Fruit fly (Drosophila melanogaster) whole organism, embryonic: ENCODE data around the gene BomBc3.

Experiments used
- B-H1 ChIP-seq: fragments of 200-800 bp; sonication (Bioruptor generic); IDR thresholded peaks from 3 replicates; pipeline ENCODE4 v1.3.6; 2022; ENCODE audit warnings: missing biosample characterization, missing genetic modification characterization
- CG10147 ChIP-seq: fragments of 200-800 bp; sonication (Bioruptor generic); optimal IDR thresholded peaks from 2 replicates; lab custom pipeline; 2019; ENCODE audit warnings: missing biosample characterization, mild to moderate bottlenecking, missing genetic modification characterization, moderate library complexity
- CG1024 ChIP-seq: fragments of 200-800 bp; sonication (Bioruptor generic); IDR thresholded peaks from 2 replicates; pipeline ENCODE4 v1.3.6; 2022; ENCODE audit warnings: missing biosample characterization, missing genetic modification characterization
- CG10321 ChIP-seq: fragments of 200-800 bp; sonication (Bioruptor generic); IDR thresholded peaks from 2 replicates; pipeline ENCODE4 v1.3.6; 2022; ENCODE audit warnings: missing biosample characterization, missing genetic modification characterization
- CG10654 ChIP-seq: fragments of 200-800 bp; sonication (Bioruptor generic); optimal IDR thresholded peaks from 2 replicates; lab custom pipeline; 2016; ENCODE audit warnings: missing biosample characterization, missing genetic modification characterization
- CG12155 ChIP-seq: fragments of 200-800 bp; sonication (Bioruptor generic); optimal IDR thresholded peaks from 3 replicates; lab custom pipeline; 2016; ENCODE audit warnings: missing biosample characterization, missing genetic modification characterization
- CG12942 ChIP-seq: fragments of 200-800 bp; sonication (Bioruptor generic); optimal IDR thresholded peaks from 3 replicates; lab custom pipeline; 2016; ENCODE audit warnings: missing biosample characterization, missing genetic modification characterization
- CG17186 ChIP-seq: fragments of 200-800 bp; sonication (Bioruptor generic); optimal IDR thresholded peaks from 3 replicates; lab custom pipeline; 2017; ENCODE audit warnings: missing biosample characterization, missing genetic modification reagents, missing genetic modification characterization
- CG17359 ChIP-seq: fragments of 200-800 bp; sonication (Bioruptor generic); optimal IDR thresholded peaks from 3 replicates; lab custom pipeline; 2018; ENCODE audit warnings: missing biosample characterization, mild to moderate bottlenecking, missing genetic modification characterization, moderate library complexity
- CG17385 ChIP-seq: fragments of 200-800 bp; sonication (Bioruptor generic); optimal IDR thresholded peaks from 3 replicates; lab custom pipeline; 2018; ENCODE audit warnings: missing biosample characterization, mild to moderate bottlenecking, missing genetic modification characterization
- CG2120 ChIP-seq: fragments of 200-800 bp; sonication (Bioruptor generic); optimal IDR thresholded peaks from 3 replicates; lab custom pipeline; 2016; ENCODE audit warnings: missing biosample characterization, missing genetic modification characterization
- CG3995 ChIP-seq: fragments of 200-800 bp; sonication (Bioruptor generic); optimal IDR thresholded peaks from 3 replicates; lab custom pipeline; 2016; ENCODE audit warnings: missing biosample characterization, missing genetic modification characterization
- CG4730 ChIP-seq: fragments of 200-800 bp; sonication (Bioruptor generic); IDR thresholded peaks from 2 replicates; pipeline ENCODE4 v1.3.6; 2022; ENCODE audit warnings: missing biosample characterization, missing genetic modification characterization
- CG6683 ChIP-seq: fragments of 200-800 bp; sonication (Bioruptor generic); optimal IDR thresholded peaks from 2 replicates; lab custom pipeline; 2017; ENCODE audit warnings: missing biosample characterization, mild to moderate bottlenecking, missing genetic modification characterization, missing genetic modification reagents
- CG7357 ChIP-seq: fragments of 200-800 bp; sonication (Bioruptor generic); IDR thresholded peaks from 3 replicates; pipeline ENCODE4 v1.3.6; 2022; ENCODE audit warnings: missing biosample characterization, missing genetic modification characterization
- CG7745 ChIP-seq: fragments of 200-800 bp; sonication (Bioruptor generic); optimal IDR thresholded peaks from 2 replicates; lab custom pipeline; 2018; ENCODE audit warnings: missing biosample characterization, mild to moderate bottlenecking, missing genetic modification characterization, moderate library complexity
- CG9727 ChIP-seq: fragments of 200-800 bp; sonication (Bioruptor generic); optimal IDR thresholded peaks from 3 replicates; lab custom pipeline; 2017; ENCODE audit warnings: missing biosample characterization, mild to moderate bottlenecking, missing genetic modification characterization
- D19A ChIP-seq: fragments of 200-800 bp; optimal IDR thresholded peaks from 3 replicates; lab custom pipeline; 2019; ENCODE audit warnings: missing biosample characterization, mild to moderate bottlenecking, missing genetic modification characterization, moderate library complexity
- Deaf1 ChIP-seq: fragments of 200-800 bp; optimal IDR thresholded peaks from 3 replicates; lab custom pipeline; 2019; ENCODE audit warnings: missing biosample characterization, mild to moderate bottlenecking, missing genetic modification characterization, moderate library complexity
- Doc2 ChIP-seq: fragments of 200-800 bp; sonication (Bioruptor generic); IDR thresholded peaks from 2 replicates; pipeline ENCODE4 v1.3.6; 2022; ENCODE audit warnings: missing biosample characterization, missing genetic modification characterization
- Doc3 ChIP-seq: fragments of 200-800 bp; sonication (Bioruptor generic); IDR thresholded peaks from 3 replicates; pipeline ENCODE4 v1.3.6; 2022; ENCODE audit warnings: missing biosample characterization, missing genetic modification characterization; ENCODE audit not compliant: partially characterized antibody
- Dp ChIP-seq: fragments of 200-800 bp; sonication (Bioruptor generic); optimal IDR thresholded peaks from 2 replicates; lab custom pipeline; 2018; ENCODE audit warnings: missing biosample characterization, mild to moderate bottlenecking, missing genetic modification characterization, moderate library complexity
- GATAe ChIP-seq: fragments of 200-800 bp; sonication (Bioruptor generic); conservative IDR thresholded peaks from 2 replicates; pipeline ENCODE4 v1.3.6; 2022; ENCODE audit warnings: missing biosample characterization, missing genetic modification characterization
- H15 ChIP-seq: fragments of 200-800 bp; sonication (Bioruptor generic); IDR thresholded peaks from 3 replicates; pipeline ENCODE4 v1.3.6; 2022; ENCODE audit warnings: missing biosample characterization, missing genetic modification characterization
- Hand ChIP-seq: fragments of 200-800 bp; sonication (Bioruptor generic); optimal IDR thresholded peaks from 2 replicates; lab custom pipeline; 2017; ENCODE audit warnings: mild to moderate bottlenecking, missing biosample characterization, missing genetic modification reagents, missing genetic modification characterization
- Lim3 ChIP-seq: fragments of 200-800 bp; sonication (Bioruptor generic); IDR thresholded peaks from 2 replicates; pipeline ENCODE4 v1.3.6; 2022; ENCODE audit warnings: missing biosample characterization, missing genetic modification characterization
- MBD-R2 ChIP-seq: fragments of 200-800 bp; sonication (Bioruptor generic); IDR thresholded peaks from 2 replicates; pipeline ENCODE4 v1.3.6; 2022; ENCODE audit warnings: missing biosample characterization, missing genetic modification characterization
- NFAT ChIP-seq: fragments of 200-800 bp; sonication (Bioruptor generic); IDR thresholded peaks from 2 replicates; pipeline ENCODE4 v1.3.6; 2022; ENCODE audit warnings: missing biosample characterization, missing genetic modification characterization
- Sox100B ChIP-seq: fragments of 200-800 bp; sonication (Bioruptor generic); optimal IDR thresholded peaks from 3 replicates; lab custom pipeline; 2018; ENCODE audit warnings: missing biosample characterization, mild to moderate bottlenecking, missing genetic modification characterization
- Usf ChIP-seq: fragments of 200-800 bp; sonication (Bioruptor generic); optimal IDR thresholded peaks from 2 replicates; lab custom pipeline; 2017; ENCODE audit warnings: missing genotype, missing biosample characterization, missing genetic modification characterization
- ab ChIP-seq: fragments of 200-800 bp; sonication (Bioruptor generic); optimal IDR thresholded peaks from 2 replicates; lab custom pipeline; 2016; ENCODE audit warnings: missing biosample characterization, missing genetic modification characterization
- al ChIP-seq: fragments of 200-800 bp; sonication (Bioruptor generic); IDR thresholded peaks from 2 replicates; pipeline ENCODE4 v1.3.6; 2022; ENCODE audit warnings: missing biosample characterization, missing genetic modification characterization
- ara ChIP-seq: fragments of 200-800 bp; sonication (Bioruptor generic); IDR thresholded peaks from 2 replicates; pipeline ENCODE4 v1.3.6; 2022; ENCODE audit warnings: missing biosample characterization, missing genetic modification characterization
- cg ChIP-seq: fragments of 200-800 bp; sonication (Bioruptor generic); optimal IDR thresholded peaks from 3 replicates; lab custom pipeline; 2019; ENCODE audit warnings: missing biosample characterization, mild to moderate bottlenecking, missing genetic modification characterization, moderate library complexity
- chinmo ChIP-seq: fragments of 200-800 bp; sonication (Bioruptor generic); IDR thresholded peaks from 4 replicates; pipeline ENCODE4 v1.3.6; 2022; ENCODE audit warnings: missing biosample characterization, missing genetic modification characterization; ENCODE audit not compliant: partially characterized antibody
- chm ChIP-seq: fragments of 200-800 bp; sonication (Bioruptor generic); IDR thresholded peaks from 2 replicates; pipeline ENCODE4 v1.3.6; 2022; ENCODE audit warnings: missing biosample characterization, missing genetic modification characterization
- corto ChIP-seq: fragments of 200-800 bp; sonication (Bioruptor generic); optimal IDR thresholded peaks from 2 replicates; lab custom pipeline; 2016; ENCODE audit warnings: missing biosample characterization, mild to moderate bottlenecking, missing genetic modification characterization, moderate library complexity
- ems ChIP-seq: fragments of 200-800 bp; sonication (Bioruptor generic); optimal IDR thresholded peaks from 3 replicates; lab custom pipeline; 2016; ENCODE audit warnings: missing biosample characterization, missing genetic modification characterization
- gcm ChIP-seq: fragments of 200-800 bp; sonication (Bioruptor generic); optimal IDR thresholded peaks from 2 replicates; lab custom pipeline; 2019; ENCODE audit warnings: missing biosample characterization, mild to moderate bottlenecking, missing genetic modification characterization, moderate library complexity
- gem ChIP-seq: fragments of 200-800 bp; sonication (Bioruptor generic); optimal IDR thresholded peaks from 2 replicates; lab custom pipeline; 2019; ENCODE audit warnings: missing biosample characterization, mild to moderate bottlenecking, missing genetic modification characterization, moderate library complexity
- ham ChIP-seq: fragments of 200-800 bp; sonication (Bioruptor generic); IDR thresholded peaks from 2 replicates; pipeline ENCODE4 v1.3.6; 2022; ENCODE audit warnings: missing biosample characterization, missing genetic modification characterization
- her ChIP-seq: fragments of 200-800 bp; sonication (Bioruptor generic); optimal IDR thresholded peaks from 2 replicates; lab custom pipeline; 2016; ENCODE audit warnings: missing biosample characterization, missing genetic modification characterization
- jigr1 ChIP-seq: fragments of 200-800 bp; sonication (Bioruptor generic); IDR thresholded peaks from 3 replicates; pipeline ENCODE4 v1.3.6; 2022; ENCODE audit warnings: missing biosample characterization, missing genetic modification characterization
- jing ChIP-seq: fragments of 200-800 bp; sonication (Bioruptor generic); optimal IDR thresholded peaks from 2 replicates; lab custom pipeline; 2018; ENCODE audit warnings: missing biosample characterization, mild to moderate bottlenecking, missing genetic modification characterization
- mld ChIP-seq: fragments of 200-800 bp; sonication (Bioruptor generic); IDR thresholded peaks from 3 replicates; pipeline ENCODE4 v1.3.6; 2022; ENCODE audit warnings: missing biosample characterization, missing genetic modification characterization; ENCODE audit not compliant: partially characterized antibody
- psq ChIP-seq: fragments of 200-800 bp; sonication (Bioruptor generic); optimal IDR thresholded peaks from 2 replicates; lab custom pipeline; 2017; ENCODE audit warnings: missing biosample characterization, missing genetic modification characterization
- sd ChIP-seq: fragments of 200-800 bp; sonication (Bioruptor generic); optimal IDR thresholded peaks from 3 replicates; lab custom pipeline; 2018; ENCODE audit warnings: missing biosample characterization, mild to moderate bottlenecking, missing genetic modification characterization, moderate library complexity
- vfl ChIP-seq: fragments of 200-800 bp; sonication (Bioruptor generic); optimal IDR thresholded peaks from 2 replicates; lab custom pipeline; 2016; ENCODE audit warnings: missing biosample characterization, missing genetic modification characterization
- wek ChIP-seq: fragments of 200-800 bp; sonication (Bioruptor generic); optimal IDR thresholded peaks from 3 replicates; lab custom pipeline; 2018; ENCODE audit warnings: missing biosample characterization, mild to moderate bottlenecking, missing genetic modification characterization, moderate library complexity
- zfh1 ChIP-seq: fragments of 200-800 bp; sonication (Bioruptor generic); IDR thresholded peaks from 3 replicates; pipeline ENCODE4 v1.3.6; 2022; ENCODE audit warnings: missing biosample characterization, missing genetic modification characterization

The BomBc3 gene

dm6 chr3R:22133337-22134014 lies 46.6 kb downstream of the BomBc3 start, which contains the start of gene SKIP:
SKIP (plus strand) TSS chr3R:22133830.
- peak; percentile 12 for TF ChIP-seq vfl
- TF ChIP-seq ab (GFP tag; lab: Kevin White, UChicago): no peak
- TF ChIP-seq ham (GFP tag; lab: Robert Waterston, UW): no peak
- no peak for TF ChIP-seq CG12942
- no peak for TF ChIP-seq CG7357
- peak; percentile 9; the same call in 1 of the 2 replicates for TF ChIP-seq ara (GFP tag; lab: Robert Waterston, UW)
- TF ChIP-seq Hand (GFP tag; lab: Kevin White, UChicago): no peak
- TF ChIP-seq GATAe (GFP tag; lab: Robert Waterston, UW): no peak
- TF ChIP-seq chinmo (GFP tag; lab: Robert Waterston, UW): peak; percentile 72; the same call in 2 of the 4 replicates
- peak; percentile 35; the same call in 1 of the 2 replicates for TF ChIP-seq CG10321
- TF ChIP-seq chm (GFP tag; lab: Robert Waterston, UW): peak; percentile 98
- TF ChIP-seq cg (GFP tag; lab: Kevin White, UChicago): no peak
- no peak for TF ChIP-seq CG10147
- no peak for TF ChIP-seq al (GFP tag; lab: Robert Waterston, UW)
- no peak for TF ChIP-seq CG10654
- TF ChIP-seq CG12155 (GFP tag; lab: Kevin White, UChicago): no peak
- no peak for TF ChIP-seq psq (GFP tag; lab: Kevin White, UChicago)
- TF ChIP-seq gcm (GFP tag; lab: Kevin White, UChicago): peak; percentile 9
- peak; percentile 30 for TF ChIP-seq CG17359 (tag; lab: Kevin White, UChicago)
- TF ChIP-seq CG2120 (GFP tag; lab: Kevin White, UChicago): no peak
- no peak for TF ChIP-seq Doc3 (GFP tag; lab: Robert Waterston, UW)
- no peak; the same call in 2 of the 3 replicates for TF ChIP-seq B-H1 (GFP tag; lab: Robert Waterston, UW)
- peak; percentile 40; the same call in 1 of the 2 replicates for TF ChIP-seq CG1024
- peak; percentile 36 for TF ChIP-seq CG17186 (GFP tag; lab: Kevin White, UChicago)
- no peak for TF ChIP-seq ems
- no peak for TF ChIP-seq jing (GFP tag; lab: Kevin White, UChicago)
- TF ChIP-seq D19A (tag; lab: Kevin White, UChicago): peak; percentile 40
- no peak for TF ChIP-seq H15
- TF ChIP-seq CG7745 (tag; lab: Kevin White, UChicago): no peak
- peak; percentile 46 for TF ChIP-seq her (GFP tag; lab: Kevin White, UChicago)
- TF ChIP-seq CG9727 (GFP tag; lab: Kevin White, UChicago): peak; percentile 26
- peak; percentile 37 for TF ChIP-seq CG17385 (GFP tag; lab: Kevin White, UChicago)
- TF ChIP-seq CG4730: no peak
- no peak for TF ChIP-seq MBD-R2 (GFP tag; lab: Robert Waterston, UW)
- TF ChIP-seq Sox100B: no peak
- no peak for TF ChIP-seq corto (GFP tag; lab: Kevin White, UChicago)
- TF ChIP-seq jigr1 (GFP tag; lab: Robert Waterston, UW): no peak
- no peak for TF ChIP-seq CG3995 (GFP tag; lab: Kevin White, UChicago)
- TF ChIP-seq NFAT (GFP tag; lab: Robert Waterston, UW): peak; percentile 37; the same call in 1 of the 2 replicates
- no peak for TF ChIP-seq wek (GFP tag; lab: Kevin White, UChicago)
- peak; percentile 36; the same call in 1 of the 3 replicates for TF ChIP-seq zfh1 (GFP tag; lab: Robert Waterston, UW)
- TF ChIP-seq gem: no peak
- no peak for TF ChIP-seq Doc2 (GFP tag; lab: Robert Waterston, UW)
- TF ChIP-seq Usf (GFP tag; lab: Kevin White, UChicago): no peak
- peak; percentile 94 for TF ChIP-seq Deaf1 (tag; lab: Kevin White, UChicago)
- peak; percentile 55; the same call in 1 of the 3 replicates for TF ChIP-seq mld (GFP tag; lab: Robert Waterston, UW)
- no peak for TF ChIP-seq Lim3 (GFP tag; lab: Robert Waterston, UW)
- TF ChIP-seq CG6683 (GFP tag; lab: Kevin White, UChicago): no peak
- TF ChIP-seq Dp: peak; percentile 51
- no peak for TF ChIP-seq sd
